Fruit fly (Drosophila melanogaster): ENCODE data around the gene CG9117.

dm6 chr2L:6019352-6020131 is 18.2 kb downstream of the CG9117 start, which contains the start of gene H2.0:
- TF ChIP-seq CG15710 (tag; optimal IDR thresholded peaks at IDR 0.05) (peak; percentile 75), EcR (GFP tag; optimal IDR thresholded peaks at IDR 0.05) (no peak), CG10348 (GFP tag; IDR thresholded peaks at IDR 0.05) (no peak), fd96Ca (GFP tag; IDR thresholded peaks at IDR 0.05) (0 out of 3 replicates have a peak, but pooled peaks have one; percentile 17), CG34367 (tag; optimal IDR thresholded peaks at IDR 0.05) (no peak), CG8159 (tag; optimal IDR thresholded peaks at IDR 0.05) (peak; percentile 73), CG12605 (GFP tag; IDR thresholded peaks at IDR 0.05) (no peak), CG14655 (GFP tag; optimal IDR thresholded peaks at IDR 0.05) (peak; percentile 79)
